Fruit fly (Drosophila melanogaster) whole organism, embryonic: ENCODE measurements around the gene CG17593.

Source experiments
- Adf1 ChIP-seq: fragments of 200-800 bp; sonication (Bioruptor generic); IDR thresholded peaks from 2 replicates; pipeline ENCODE4 v1.3.6; 2022; ENCODE audit warnings: missing biosample characterization, missing genetic modification characterization
- Antp ChIP-seq: fragments of 200-800 bp; sonication (Bioruptor generic); optimal IDR thresholded peaks from 3 replicates; lab custom pipeline; 2016; ENCODE audit warnings: missing biosample characterization, missing genetic modification characterization
- BtbVII ChIP-seq: fragments of 200-800 bp; sonication (Bioruptor generic); optimal IDR thresholded peaks from 3 replicates; lab custom pipeline; 2017; ENCODE audit warnings: missing biosample characterization, mild to moderate bottlenecking, missing genetic modification characterization
- CG10147 ChIP-seq: fragments of 200-800 bp; sonication (Bioruptor generic); optimal IDR thresholded peaks from 2 replicates; lab custom pipeline; 2019; ENCODE audit warnings: missing biosample characterization, mild to moderate bottlenecking, missing genetic modification characterization, moderate library complexity
- CG10543 ChIP-seq: fragments of 200-800 bp; sonication (Bioruptor generic); optimal IDR thresholded peaks from 3 replicates; lab custom pipeline; 2017; ENCODE audit warnings: missing biosample characterization, mild to moderate bottlenecking, missing genetic modification characterization, moderate library complexity
- CG12155 ChIP-seq: fragments of 200-800 bp; sonication (Bioruptor generic); optimal IDR thresholded peaks from 3 replicates; lab custom pipeline; 2016; ENCODE audit warnings: missing biosample characterization, missing genetic modification characterization
- CG12236 ChIP-seq: fragments of 200-800 bp; sonication (Bioruptor generic); optimal IDR thresholded peaks from 2 replicates; lab custom pipeline; 2016; ENCODE audit warnings: missing biosample characterization, missing genetic modification characterization
- CG13123 ChIP-seq: fragments of 200-800 bp; sonication (Bioruptor generic); optimal IDR thresholded peaks from 2 replicates; lab custom pipeline; 2016; ENCODE audit warnings: missing biosample characterization, missing genetic modification characterization
- CG14965 ChIP-seq: fragments of 200-800 bp; sonication (Bioruptor generic); optimal IDR thresholded peaks from 2 replicates; lab custom pipeline; 2016; ENCODE audit warnings: missing biosample characterization, missing genetic modification characterization, borderline replicate concordance
- CG1602 ChIP-seq: fragments of 200-800 bp; sonication (Bioruptor generic); optimal IDR thresholded peaks from 3 replicates; lab custom pipeline; 2016; ENCODE audit warnings: missing biosample characterization, missing genetic modification characterization
- CG17612 ChIP-seq: fragments of 200-800 bp; sonication (Bioruptor generic); IDR thresholded peaks from 2 replicates; pipeline ENCODE4 v1.3.6; 2022; ENCODE audit warnings: missing biosample characterization, missing genetic modification characterization
- CG17802 ChIP-seq: fragments of 200-800 bp; sonication (Bioruptor generic); optimal IDR thresholded peaks from 2 replicates; lab custom pipeline; 2018; ENCODE audit warnings: missing biosample characterization, mild to moderate bottlenecking, missing genetic modification characterization, moderate library complexity
- CG18262 ChIP-seq: fragments of 200-800 bp; optimal IDR thresholded peaks from 3 replicates; lab custom pipeline; 2019; ENCODE audit warnings: missing biosample characterization, mild to moderate bottlenecking, missing genetic modification characterization, moderate library complexity
- CG2875 ChIP-seq: fragments of 200-800 bp; sonication (Bioruptor generic); optimal IDR thresholded peaks from 2 replicates; lab custom pipeline; 2017; ENCODE audit warnings: missing biosample characterization, mild to moderate bottlenecking, missing genetic modification characterization, missing genetic modification reagents
- CG2889 ChIP-seq: fragments of 200-800 bp; sonication (Bioruptor generic); IDR thresholded peaks from 3 replicates; pipeline ENCODE4 v1.3.6; 2022; ENCODE audit warnings: missing biosample characterization, missing genetic modification characterization
- CG31388 ChIP-seq: fragments of 200-800 bp; sonication (Bioruptor generic); optimal IDR thresholded peaks from 2 replicates; lab custom pipeline; 2016; ENCODE audit warnings: missing biosample characterization, missing genetic modification characterization
- CG3407 ChIP-seq: fragments of 200-800 bp; sonication (Bioruptor generic); optimal IDR thresholded peaks from 2 replicates; lab custom pipeline; 2018; ENCODE audit warnings: missing biosample characterization, mild to moderate bottlenecking, missing genetic modification characterization
- CG34224 ChIP-seq: fragments of 200-800 bp; sonication (Bioruptor generic); IDR thresholded peaks from 3 replicates; pipeline ENCODE4 v1.3.6; 2022; ENCODE audit warnings: missing biosample characterization, missing genetic modification characterization; ENCODE audit not compliant: partially characterized antibody
- CG3838 ChIP-seq: fragments of 200-800 bp; sonication (Bioruptor generic); optimal IDR thresholded peaks from 3 replicates; lab custom pipeline; 2016; ENCODE audit warnings: missing biosample characterization, missing genetic modification characterization
- CG3995 ChIP-seq: fragments of 200-800 bp; sonication (Bioruptor generic); optimal IDR thresholded peaks from 3 replicates; lab custom pipeline; 2016; ENCODE audit warnings: missing biosample characterization, missing genetic modification characterization
- CG4424 ChIP-seq: fragments of 200-800 bp; sonication (Bioruptor generic); optimal IDR thresholded peaks from 3 replicates; lab custom pipeline; 2016; ENCODE audit warnings: missing biosample characterization, missing genetic modification characterization
- CG8388 ChIP-seq: fragments of 200-800 bp; sonication (Bioruptor generic); optimal IDR thresholded peaks from 2 replicates; lab custom pipeline; 2019; ENCODE audit warnings: missing biosample characterization, mild to moderate bottlenecking, missing genetic modification characterization, moderate library complexity
- CG8924 ChIP-seq: fragments of 200-800 bp; optimal IDR thresholded peaks from 3 replicates; lab custom pipeline; 2019; ENCODE audit warnings: missing biosample characterization, mild to moderate bottlenecking, missing genetic modification characterization, moderate library complexity
- CG9727 ChIP-seq: fragments of 200-800 bp; sonication (Bioruptor generic); optimal IDR thresholded peaks from 3 replicates; lab custom pipeline; 2017; ENCODE audit warnings: missing biosample characterization, mild to moderate bottlenecking, missing genetic modification characterization
- CHES-1-like ChIP-seq: fragments of 200-800 bp; sonication (Bioruptor generic); optimal IDR thresholded peaks from 2 replicates; lab custom pipeline; 2016; ENCODE audit warnings: missing biosample characterization, missing genetic modification characterization
- CTCF ChIP-seq: fragments of 200-800 bp; sonication (Bioruptor generic); optimal IDR thresholded peaks from 2 replicates; lab custom pipeline; 2017; ENCODE audit warnings: missing biosample characterization, mild to moderate bottlenecking, missing genetic modification characterization, moderate library complexity
- Dek ChIP-seq: fragments of 200-800 bp; sonication (Bioruptor generic); optimal IDR thresholded peaks from 3 replicates; lab custom pipeline; 2019; ENCODE audit warnings: missing biosample characterization, mild to moderate bottlenecking, missing genetic modification characterization, moderate library complexity
- Dfd ChIP-seq, 2 experiments: fragments of >200 bp; optimal IDR thresholded peaks; 2 replicates each; lab custom pipeline; 2017; ENCODE audit warnings: missing biosample characterization in 2 of 2, missing genetic modification characterization in 2 of 2
- HmgZ ChIP-seq: fragments of 200-800 bp; sonication (Bioruptor generic); optimal IDR thresholded peaks from 2 replicates; lab custom pipeline; 2018; ENCODE audit warnings: missing biosample characterization, mild to moderate bottlenecking, missing genetic modification characterization
- Hmx ChIP-seq: fragments of 200-800 bp; sonication (Bioruptor generic); optimal IDR thresholded peaks from 2 replicates; lab custom pipeline; 2016; ENCODE audit warnings: missing biosample characterization, missing genetic modification characterization
- Kr ChIP-seq: fragments of 200-800 bp; sonication (Bioruptor generic); optimal IDR thresholded peaks from 2 replicates; lab custom pipeline; 2017; ENCODE audit warnings: missing biosample characterization, mild to moderate bottlenecking, missing genetic modification characterization
- ase ChIP-seq: fragments of 200-800 bp; sonication (Bioruptor generic); IDR thresholded peaks from 3 replicates; pipeline ENCODE4 v1.3.6; 2022; ENCODE audit warnings: missing biosample characterization, missing genetic modification characterization
- btn ChIP-seq: fragments of 200-800 bp; sonication (Bioruptor generic); optimal IDR thresholded peaks from 2 replicates; lab custom pipeline; 2016; ENCODE audit warnings: missing biosample characterization, missing genetic modification characterization
- corto ChIP-seq: fragments of 200-800 bp; sonication (Bioruptor generic); optimal IDR thresholded peaks from 2 replicates; lab custom pipeline; 2016; ENCODE audit warnings: missing biosample characterization, mild to moderate bottlenecking, missing genetic modification characterization, moderate library complexity
- exex ChIP-seq: fragments of 200-800 bp; sonication (Bioruptor generic); optimal IDR thresholded peaks from 4 replicates; lab custom pipeline; 2018; ENCODE audit warnings: missing biosample characterization, mild to moderate bottlenecking, missing genetic modification characterization, moderate library complexity
- gcm ChIP-seq: fragments of 200-800 bp; sonication (Bioruptor generic); optimal IDR thresholded peaks from 2 replicates; lab custom pipeline; 2019; ENCODE audit warnings: missing biosample characterization, mild to moderate bottlenecking, missing genetic modification characterization, moderate library complexity
- insv ChIP-seq, 2 experiments: fragments of 200-800 bp; sonication (Bioruptor generic); optimal IDR thresholded peaks; 3 replicates each; lab custom pipeline; 2016 to 2018; ENCODE audit warnings: missing biosample characterization in 2 of 2, missing genetic modification characterization in 2 of 2
- jumu ChIP-seq: fragments of 200-800 bp; sonication (Bioruptor generic); optimal IDR thresholded peaks from 3 replicates; lab custom pipeline; 2016; ENCODE audit warnings: missing biosample characterization, missing genetic modification characterization
- ken ChIP-seq: fragments of 200-800 bp; sonication (Bioruptor generic); IDR thresholded peaks from 3 replicates; pipeline ENCODE4 v1.3.6; 2022; ENCODE audit warnings: missing biosample characterization, missing genetic modification characterization
- lola ChIP-seq, 3 experiments: fragments of >200 bp in 2 of 3; fragments of 200-800 bp in 1 of 3; sonication (Bioruptor generic) in 1 of 3; optimal IDR thresholded peaks; 2 replicates each; lab custom pipeline; 2017 to 2019; ENCODE audit warnings: missing biosample characterization in 3 of 3, missing genetic modification characterization in 3 of 3, mild to moderate bottlenecking in 1 of 3, moderate library complexity in 1 of 3
- nerfin-2 ChIP-seq: fragments of 200-800 bp; sonication (Bioruptor generic); IDR thresholded peaks from 2 replicates; pipeline ENCODE4 v1.3.6; 2022; ENCODE audit warnings: missing biosample characterization, missing genetic modification characterization; ENCODE audit not compliant: partially characterized antibody
- otp ChIP-seq: fragments of 200-800 bp; sonication (Bioruptor generic); IDR thresholded peaks from 3 replicates; pipeline ENCODE4, ENCODE4 v1.3.6; 2022; ENCODE audit warnings: missing biosample characterization, missing genetic modification characterization
- p53 ChIP-seq: fragments of 200-800 bp; sonication (Bioruptor generic); optimal IDR thresholded peaks from 2 replicates; lab custom pipeline; 2016; ENCODE audit warnings: missing biosample characterization, missing genetic modification characterization
- pfk ChIP-seq: fragments of 200-800 bp; sonication (Bioruptor generic); optimal IDR thresholded peaks from 2 replicates; lab custom pipeline; 2018; ENCODE audit warnings: missing biosample characterization, mild to moderate bottlenecking, missing genetic modification characterization, moderate library complexity
- phol ChIP-seq: fragments of 200-800 bp; sonication (Bioruptor generic); optimal IDR thresholded peaks from 3 replicates; lab custom pipeline; 2018; ENCODE audit warnings: missing biosample characterization, mild to moderate bottlenecking, missing genetic modification characterization, moderate library complexity
- schlank ChIP-seq: fragments of 200-800 bp; sonication (Bioruptor generic); optimal IDR thresholded peaks from 2 replicates; lab custom pipeline; 2018; ENCODE audit warnings: missing biosample characterization, mild to moderate bottlenecking, missing genetic modification characterization
- so ChIP-seq: fragments of 200-800 bp; sonication (Bioruptor generic); IDR thresholded peaks from 3 replicates; pipeline ENCODE4 v1.3.6; 2022; ENCODE audit warnings: missing biosample characterization, missing genetic modification characterization
- ssp ChIP-seq: fragments of 200-800 bp; sonication (Bioruptor generic); IDR thresholded peaks from 2 replicates; pipeline ENCODE4 v1.3.6; 2022; ENCODE audit warnings: missing biosample characterization, missing genetic modification characterization
- stc ChIP-seq: fragments of 200-800 bp; sonication (Bioruptor generic); IDR thresholded peaks from 2 replicates; pipeline ENCODE4 v1.3.6; 2022; ENCODE audit warnings: missing biosample characterization, missing genetic modification characterization
- unc-4 ChIP-seq: fragments of 200-800 bp; sonication (Bioruptor generic); IDR thresholded peaks from 2 replicates; pipeline ENCODE4 v1.3.6; 2022; ENCODE audit warnings: missing biosample characterization, missing genetic modification characterization; ENCODE audit not compliant: partially characterized antibody
- wek ChIP-seq: fragments of 200-800 bp; sonication (Bioruptor generic); optimal IDR thresholded peaks from 3 replicates; lab custom pipeline; 2018; ENCODE audit warnings: missing biosample characterization, mild to moderate bottlenecking, missing genetic modification characterization, moderate library complexity
- zf30C ChIP-seq: fragments of 200-800 bp; sonication (Bioruptor generic); optimal IDR thresholded peaks from 3 replicates; lab custom pipeline; 2018; ENCODE audit warnings: missing biosample characterization, mild to moderate bottlenecking, missing genetic modification characterization

Gene CG17593

DNA sequence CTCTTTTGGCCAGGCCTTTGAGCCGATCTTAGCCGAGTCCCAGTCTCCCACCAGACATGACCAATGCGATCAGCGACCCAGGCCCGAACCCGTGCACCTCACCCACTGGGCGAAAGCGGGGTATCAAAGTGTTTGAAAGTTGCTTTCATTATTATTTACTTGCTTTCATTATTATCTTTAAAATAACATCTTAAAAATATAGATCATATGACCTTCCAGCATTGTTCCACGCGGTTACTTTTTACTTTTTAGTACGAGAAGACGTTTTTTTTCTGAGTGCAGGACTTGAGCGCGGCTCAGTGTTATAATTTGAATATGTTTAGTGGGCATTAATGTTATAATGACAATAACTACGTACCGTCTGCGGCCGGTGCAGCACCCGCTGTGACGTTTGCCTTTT lies 28.4 kb downstream of the CG17593 start (continued):
- no peak for TF ChIP-seq nerfin-2 (GFP tag; lab: Robert Waterston, UW)
- TF ChIP-seq CG31388 (GFP tag; lab: Kevin White, UChicago), result no peak
- TF ChIP-seq CG12236 (GFP tag; lab: Kevin White, UChicago), result no peak
- TF ChIP-seq CG2889 (GFP tag; lab: Robert Waterston, UW), result no peak
- TF ChIP-seq CG3407, result no peak
- no peak for TF ChIP-seq CG3995 (GFP tag; lab: Kevin White, UChicago)
- no peak for TF ChIP-seq CG10543 (GFP tag; lab: Kevin White, UChicago)
- no peak for TF ChIP-seq Kr
- peak; percentile 40 for TF ChIP-seq CG18262 (tag; lab: Kevin White, UChicago)
- no peak for TF ChIP-seq jumu (GFP tag; lab: Kevin White, UChicago)
- TF ChIP-seq Hmx (GFP tag; lab: Kevin White, UChicago), result no peak
- TF ChIP-seq lola (GFP tag; optimal IDR thresholded peaks at IDR 0.05; lab: Kevin White, UChicago), result peak in 1 of 3 experiments; percentile 28
- no peak for TF ChIP-seq CG12155 (GFP tag; lab: Kevin White, UChicago)
- TF ChIP-seq exex (tag; lab: Kevin White, UChicago), result no peak
- no peak for TF ChIP-seq Dfd (GFP tag; optimal IDR thresholded peaks at IDR 0.05; lab: Kevin White, UChicago)
- TF ChIP-seq CG13123 (GFP tag; lab: Kevin White, UChicago), result no peak
- TF ChIP-seq pfk (GFP tag; lab: Kevin White, UChicago), result no peak
- TF ChIP-seq phol, result peak; percentile 24
- TF ChIP-seq stc (GFP tag; lab: Robert Waterston, UW), result no peak
- no peak for TF ChIP-seq insv (GFP tag; optimal IDR thresholded peaks at IDR 0.05; lab: Kevin White, UChicago)
- TF ChIP-seq ase (GFP tag; lab: Robert Waterston, UW), result no peak
- no peak for TF ChIP-seq CG17802 (tag; lab: Kevin White, UChicago)
- TF ChIP-seq corto (GFP tag; lab: Kevin White, UChicago), result no peak
- no peak for TF ChIP-seq wek
- no peak for TF ChIP-seq Antp (GFP tag; lab: Kevin White, UChicago)
- no peak for TF ChIP-seq Adf1 (GFP tag; lab: Robert Waterston, UW)
- TF ChIP-seq schlank (tag; lab: Kevin White, UChicago), result no peak
- TF ChIP-seq BtbVII (GFP tag; lab: Kevin White, UChicago), result no peak
- TF ChIP-seq so (GFP tag; lab: Robert Waterston, UW), result no peak
- no peak for TF ChIP-seq p53 (GFP tag; lab: Kevin White, UChicago)
- TF ChIP-seq zf30C (GFP tag; lab: Kevin White, UChicago), result peak; percentile 34
- no peak for TF ChIP-seq CG3838 (GFP tag; lab: Kevin White, UChicago)
- TF ChIP-seq CG1602 (GFP tag; lab: Kevin White, UChicago), result no peak
- TF ChIP-seq CG2875, result no peak
- TF ChIP-seq CG10147 (GFP tag; lab: Kevin White, UChicago), result no peak
- TF ChIP-seq CG34224 (GFP tag; lab: Robert Waterston, UW), result no peak
- no peak for TF ChIP-seq otp
- TF ChIP-seq CG4424 (GFP tag; lab: Kevin White, UChicago), result no peak
- no peak for TF ChIP-seq ken (GFP tag; lab: Robert Waterston, UW)
- TF ChIP-seq CG8388 (GFP tag; lab: Kevin White, UChicago), result peak; percentile 4
- TF ChIP-seq CHES-1-like, result no peak
- TF ChIP-seq unc-4, result no peak
- no peak for TF ChIP-seq CG14965
- no peak for TF ChIP-seq CG8924 (tag; lab: Kevin White, UChicago)
- no peak for TF ChIP-seq CG17612 (GFP tag; lab: Robert Waterston, UW)
- peak; percentile 3 for TF ChIP-seq CG9727
- no peak for TF ChIP-seq ssp (GFP tag; lab: Robert Waterston, UW)
- TF ChIP-seq CTCF (GFP tag; lab: Kevin White, UChicago), result no peak
- TF ChIP-seq HmgZ (tag; lab: Kevin White, UChicago), result no peak
- TF ChIP-seq btn (GFP tag; lab: Kevin White, UChicago), result no peak
- TF ChIP-seq gcm, result no peak
- TF ChIP-seq Dek, result no peak
